Fruit fly (Drosophila melanogaster): ENCODE results near the gene CG9759.

The CG9759 gene

dm6 chr3R:13645874-13646370 is 36.9 kb upstream of the CG9759 start, which contains the start of gene sqd (continued):
- TF ChIP-seq CG12219 (GFP tag; optimal IDR thresholded peaks at IDR 0.05) (peak; percentile 43), fd3F (GFP tag; optimal IDR thresholded peaks at IDR 0.05) (no peak), Nf-YC (tag; optimal IDR thresholded peaks at IDR 0.05) (no peak), CG16863 (GFP tag; optimal IDR thresholded peaks at IDR 0.05) (no peak), Myb (GFP tag; optimal IDR thresholded peaks at IDR 0.05) (peak; percentile 39), HLH54F (GFP tag; optimal IDR thresholded peaks at IDR 0.05) (peak; percentile 32), cg (GFP tag; optimal IDR thresholded peaks at IDR 0.05) (no peak), CG32767 (GFP tag; IDR thresholded peaks at IDR 0.05) (peak; percentile 83), Sry-δ (GFP tag; optimal IDR thresholded peaks at IDR 0.05) (peak; percentile 47), HmgZ (tag; optimal IDR thresholded peaks at IDR 0.05) (peak; percentile 37), gcm2 (GFP tag; optimal IDR thresholded peaks at IDR 0.05) (no peak), CG2889 (GFP tag; IDR thresholded peaks at IDR 0.05) (no peak), CG12659 (GFP tag; optimal IDR thresholded peaks at IDR 0.05) (peak; percentile 54), CG12769 (tag; optimal IDR thresholded peaks at IDR 0.05) (no peak), CG17568 (GFP tag; optimal IDR thresholded peaks at IDR 0.05) (peak; percentile 29), nerfin-1 (tag; optimal IDR thresholded peaks at IDR 0.05) (peak; percentile 45), kah (GFP tag; optimal IDR thresholded peaks at IDR 0.05) (no peak), sna (GFP tag; IDR thresholded peaks at IDR 0.05; ENCODE audit: partially characterized antibody) (no peak), B-H1 (GFP tag; IDR thresholded peaks at IDR 0.05) (no peak), CG10209 (GFP tag; optimal IDR thresholded peaks at IDR 0.05) (peak; percentile 60), CG4854 (GFP tag; optimal IDR thresholded peaks at IDR 0.05) (no peak), YL-1 (GFP tag; optimal IDR thresholded peaks at IDR 0.05) (peak; percentile 74), Nf-YA (GFP tag; IDR thresholded peaks at IDR 0.05) (no peak), D (optimal IDR thresholded peaks at IDR 0.05) (no peak), D (GFP tag; optimal IDR thresholded peaks at IDR 0.05) (no peak), MBD-R2 (GFP tag; IDR thresholded peaks at IDR 0.05) (peak; percentile 27; the same call in 1 of the 2 replicates), Drgx (GFP tag; IDR thresholded peaks at IDR 0.05) (no peak), CG6854 (GFP tag; optimal IDR thresholded peaks at IDR 0.05) (peak; percentile 64), Side (GFP tag; optimal IDR thresholded peaks at IDR 0.05) (peak; percentile 17), vfl (GFP tag; optimal IDR thresholded peaks at IDR 0.05) (no peak), CkIIα-i1 (GFP tag; IDR thresholded peaks at IDR 0.05) (no peak), sima (GFP tag; optimal IDR thresholded peaks at IDR 0.05) (no peak), maf-S (GFP tag; optimal IDR thresholded peaks at IDR 0.05) (no peak), CG15073 (GFP tag; optimal IDR thresholded peaks at IDR 0.05) (no peak), CG14441 (GFP tag; IDR thresholded peaks at IDR 0.05) (peak; percentile 56; the same call in 1 of the 2 replicates), h (optimal IDR thresholded peaks at IDR 0.05) (no peak), jigr1 (GFP tag; IDR thresholded peaks at IDR 0.05) (no peak), Lpt (GFP tag; optimal IDR thresholded peaks at IDR 0.05) (no peak), mam (GFP tag; optimal IDR thresholded peaks at IDR 0.05) (peak; percentile 45), dpn (GFP tag; optimal IDR thresholded peaks at IDR 0.05) (peak; percentile 6 to 20), Hey (tag; optimal IDR thresholded peaks at IDR 0.05) (peak; percentile 46), gfzf (GFP tag; optimal IDR thresholded peaks at IDR 0.05) (peak; percentile 56), pan (optimal IDR thresholded peaks at IDR 0.05) (no peak), pan (GFP tag; optimal IDR thresholded peaks at IDR 0.05 in 1 of 2, IDR thresholded peaks at IDR 0.05 in 1 of 2) (peak in 1 of 2 experiments; percentile 14), Med (GFP tag) (peak; percentile 95), CG17186 (GFP tag; optimal IDR thresholded peaks at IDR 0.05) (peak; percentile 48), trh (GFP tag; optimal IDR thresholded peaks at IDR 0.05) (no peak), so (GFP tag; IDR thresholded peaks at IDR 0.05) (no peak), Nf-YB (GFP tag; optimal IDR thresholded peaks at IDR 0.05) (no peak), Hand (GFP tag; optimal IDR thresholded peaks at IDR 0.05) (no peak), CG9817 (tag; optimal IDR thresholded peaks at IDR 0.05) (peak; percentile 39), cwo (GFP tag; optimal IDR thresholded peaks at IDR 0.05) (no peak)

Measured in whole organism, embryonic.